Fruit fly (Drosophila melanogaster) whole organism, adult: ENCODE measurements around the gene Mpp6.
A peak's percentile ranks its signal among the peaks of the same experiment; 100 is the strongest.

Source experiments
- CG11617 ChIP-seq: fragments of 200-800 bp; sonication (Bioruptor generic); optimal IDR thresholded peaks from 2 replicates; lab custom pipeline; 2017; ENCODE audit warnings: mild to moderate bottlenecking, missing biosample characterization, missing genetic modification reagents, missing genetic modification characterization
- CG12768 ChIP-seq: fragments of 200-800 bp; sonication (Bioruptor generic); optimal IDR thresholded peaks from 2 replicates; lab custom pipeline; 2017; ENCODE audit warnings: missing biosample characterization, missing genetic modification characterization, mild to moderate bottlenecking, moderate library complexity, missing genetic modification reagents
- CG14711 ChIP-seq: fragments of 200-800 bp; sonication (Bioruptor generic); optimal IDR thresholded peaks from 2 replicates; lab custom pipeline; 2018; ENCODE audit warnings: missing biosample characterization, mild to moderate bottlenecking, missing genetic modification characterization, moderate library complexity
- CG1620 ChIP-seq: fragments of 200-800 bp; sonication (Bioruptor generic); optimal IDR thresholded peaks from 2 replicates; lab custom pipeline; 2016; ENCODE audit warnings: missing biosample characterization, missing genetic modification characterization
- CG33017 ChIP-seq: fragments of 200-800 bp; sonication (Bioruptor generic); optimal IDR thresholded peaks from 2 replicates; lab custom pipeline; 2018; ENCODE audit warnings: missing biosample characterization, mild to moderate bottlenecking, missing genetic modification characterization, moderate library complexity
- CG5204 ChIP-seq: fragments of 200-800 bp; sonication (Bioruptor generic); optimal IDR thresholded peaks from 2 replicates; lab custom pipeline; 2016; ENCODE audit warnings: missing biosample characterization, missing genetic modification characterization
- CG7045 ChIP-seq: fragments of 200-800 bp; sonication (Bioruptor generic); optimal IDR thresholded peaks from 2 replicates; lab custom pipeline; 2017; ENCODE audit warnings: missing biosample characterization, mild to moderate bottlenecking, missing genetic modification characterization
- CG7101 ChIP-seq: fragments of 200-800 bp; sonication (Bioruptor generic); optimal IDR thresholded peaks from 2 replicates; lab custom pipeline; 2018; ENCODE audit warnings: missing biosample characterization, mild to moderate bottlenecking, missing genetic modification characterization, moderate library complexity
- Clk ChIP-seq: fragments of 200-800 bp; sonication (Bioruptor generic); optimal IDR thresholded peaks from 2 replicates; lab custom pipeline; 2017; ENCODE audit warnings: missing biosample characterization, missing genetic modification characterization
- Crg-1 ChIP-seq: fragments of 200-800 bp; sonication (Bioruptor generic); optimal IDR thresholded peaks from 2 replicates; lab custom pipeline; 2016; ENCODE audit warnings: missing biosample characterization, missing genetic modification characterization
- Hr96 ChIP-seq: fragments of 200-800 bp; sonication (Bioruptor generic); optimal IDR thresholded peaks from 2 replicates; lab custom pipeline; 2016; ENCODE audit warnings: missing biosample characterization, missing genetic modification characterization
- Mnt ChIP-seq: fragments of 200-800 bp; sonication (Bioruptor generic); optimal IDR thresholded peaks from 2 replicates; lab custom pipeline; 2016; ENCODE audit warnings: missing biosample characterization, mild to moderate bottlenecking, missing genetic modification characterization
- bab1 ChIP-seq: fragments of 200-800 bp; sonication (Bioruptor generic); optimal IDR thresholded peaks from 3 replicates; lab custom pipeline; 2019; ENCODE audit warnings: missing biosample characterization, mild to moderate bottlenecking, missing genetic modification characterization, moderate library complexity
- cic ChIP-seq: fragments of 200-800 bp; sonication (Bioruptor generic); optimal IDR thresholded peaks from 2 replicates; lab custom pipeline; 2017; ENCODE audit warnings: missing biosample characterization, mild to moderate bottlenecking, missing genetic modification characterization, moderate library complexity
- cnc ChIP-seq, 2 experiments: fragments of >200 bp; optimal IDR thresholded peaks; 2 replicates each; lab custom pipeline; 2017
- kay ChIP-seq: fragments of 200-800 bp; sonication (Bioruptor generic); peaks from one replicate; lab custom pipeline; 2016; ENCODE audit warnings: missing biosample characterization, missing genetic modification characterization, borderline replicate concordance
- ovo ChIP-seq: fragments of 200-800 bp; sonication (Bioruptor generic); optimal IDR thresholded peaks from 2 replicates; lab custom pipeline; 2016; ENCODE audit warnings: missing biosample characterization, missing genetic modification characterization
- pad ChIP-seq: fragments of 200-800 bp; sonication (Bioruptor generic); optimal IDR thresholded peaks from 3 replicates; lab custom pipeline; 2017; ENCODE audit warnings: missing biosample characterization, missing genetic modification characterization, mild to moderate bottlenecking, moderate library complexity, missing genetic modification reagents
- tj ChIP-seq: fragments of 200-800 bp; sonication (Bioruptor generic); optimal IDR thresholded peaks from 3 replicates; lab custom pipeline; 2017; ENCODE audit warnings: missing biosample characterization, mild to moderate bottlenecking, missing genetic modification characterization, moderate library complexity
- toe ChIP-seq: fragments of 200-800 bp; sonication (Bioruptor generic); optimal IDR thresholded peaks from 2 replicates; lab custom pipeline; 2016; ENCODE audit warnings: missing biosample characterization, missing genetic modification characterization

The Mpp6 gene

DNA sequence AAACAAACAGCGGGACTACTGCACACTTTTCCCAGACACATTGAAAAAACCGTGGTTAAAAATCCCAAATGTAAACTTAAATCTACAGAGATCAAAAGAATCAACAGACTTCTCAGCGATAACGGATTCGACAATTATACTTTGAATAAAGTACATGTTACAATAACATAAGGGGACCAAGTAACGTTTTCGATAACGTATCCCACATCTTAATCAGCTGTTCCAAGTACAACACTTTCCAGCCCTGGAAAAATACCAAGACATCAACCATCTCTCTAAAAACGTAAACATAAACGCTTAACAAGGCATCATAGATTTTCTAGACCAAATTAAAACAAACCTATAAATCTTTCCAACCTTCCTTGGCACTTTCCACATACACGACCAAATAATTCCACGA, 2.2 kb upstream of the Mpp6 start:
- TF ChIP-seq bab1 (GFP tag; lab: Kevin White, UChicago): peak; percentile 22
- no peak for TF ChIP-seq Hr96

DNA sequence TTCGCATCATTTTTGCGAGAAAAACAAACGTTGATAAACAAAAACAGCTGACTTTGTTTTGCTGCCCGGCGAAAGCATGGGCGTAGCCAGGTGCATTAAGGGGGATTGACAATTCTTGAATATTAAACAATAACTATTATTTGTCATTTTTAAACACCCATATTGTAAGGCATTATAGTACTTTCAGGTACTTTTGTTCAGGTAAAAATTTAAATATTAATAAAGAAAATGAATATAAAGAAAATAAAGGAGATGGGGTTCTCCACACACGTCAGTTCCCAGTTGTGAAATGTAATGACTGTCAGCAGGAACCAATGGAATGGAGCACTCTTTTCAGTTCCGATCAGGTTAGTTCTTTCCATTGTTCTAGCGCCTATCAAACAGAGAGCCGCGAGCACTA, 2.5 kb downstream of the Mpp6 start, which contains the start of the genes Coq3 and Pld3:
Coq3 (minus strand) TSS at position 58 of the 400 bp plus-strand sequence.
Pld3 (plus strand) TSS at position 294 of the 400 bp plus-strand sequence.
- TF ChIP-seq CG14711 (tag; lab: Kevin White, UChicago): peak; percentile 89
- TF ChIP-seq CG5204: no peak
- peak; percentile 92 for TF ChIP-seq Mnt (GFP tag; lab: Kevin White, UChicago)
- TF ChIP-seq CG7045 (GFP tag; lab: Kevin White, UChicago): peak; percentile 90
- peak; percentile 95 for TF ChIP-seq bab1 (GFP tag; lab: Kevin White, UChicago)
- TF ChIP-seq cnc (optimal IDR thresholded peaks at IDR 0.05; lab: Kevin White, UChicago): no peak
- TF ChIP-seq ovo (GFP tag; lab: Kevin White, UChicago): peak; percentile 77
- TF ChIP-seq CG1620: peak; percentile 91
- TF ChIP-seq CG12768 (GFP tag; lab: Kevin White, UChicago): peak; percentile 94
- peak; percentile 89 for TF ChIP-seq tj (GFP tag; lab: Kevin White, UChicago)
- no peak for TF ChIP-seq kay (GFP tag; lab: Kevin White, UChicago)
- peak; percentile 73 for TF ChIP-seq cic (GFP tag; lab: Kevin White, UChicago)
- TF ChIP-seq CG7101 (tag; lab: Kevin White, UChicago): peak; percentile 96
- peak; percentile 83 for TF ChIP-seq Clk
- TF ChIP-seq CG11617 (GFP tag; lab: Kevin White, UChicago): peak; percentile 96
- peak; percentile 94 for TF ChIP-seq CG33017 (tag; lab: Kevin White, UChicago)
- peak; percentile 87 for TF ChIP-seq Crg-1 (GFP tag; lab: Kevin White, UChicago)
- TF ChIP-seq toe (GFP tag; lab: Kevin White, UChicago): peak; percentile 88
- no peak for TF ChIP-seq Hr96
- peak; percentile 85 for TF ChIP-seq pad (GFP tag; lab: Kevin White, UChicago)

- TF ChIP-seq CG7101 (tag; lab: Kevin White, UChicago): no peak
- TF ChIP-seq CG1620: no peak
- no peak for TF ChIP-seq toe (GFP tag; lab: Kevin White, UChicago)
- TF ChIP-seq tj (GFP tag; lab: Kevin White, UChicago): peak; percentile 61
- TF ChIP-seq ovo (GFP tag; lab: Kevin White, UChicago): no peak
- TF ChIP-seq Crg-1 (GFP tag; lab: Kevin White, UChicago): no peak
- peak; percentile 45 for TF ChIP-seq bab1 (GFP tag; lab: Kevin White, UChicago)
- no peak for TF ChIP-seq pad (GFP tag; lab: Kevin White, UChicago)
- no peak for TF ChIP-seq CG12768 (GFP tag; lab: Kevin White, UChicago)
- TF ChIP-seq CG7045 (GFP tag; lab: Kevin White, UChicago): no peak
Measured at dm6 chr2L:21162875-21163274, 6.8 kb downstream of the Mpp6 start, which contains the start of gene Nbr. Gene Nbr, minus strand, starts transcription at chr2L:21163083.

- peak; percentile 44 for TF ChIP-seq Hr96
- TF ChIP-seq CG1620: peak; percentile 57
- TF ChIP-seq CG7045 (GFP tag; lab: Kevin White, UChicago): no peak
- peak; percentile 27 for TF ChIP-seq pad (GFP tag; lab: Kevin White, UChicago)
- no peak for TF ChIP-seq cic (GFP tag; lab: Kevin White, UChicago)
- TF ChIP-seq bab1 (GFP tag; lab: Kevin White, UChicago): peak; percentile 35
- TF ChIP-seq tj (GFP tag; lab: Kevin White, UChicago): peak; percentile 51
- TF ChIP-seq cnc (optimal IDR thresholded peaks at IDR 0.05; lab: Kevin White, UChicago): no peak
- TF ChIP-seq CG7101 (tag; lab: Kevin White, UChicago): peak; percentile 29
- TF ChIP-seq Clk: no peak
- TF ChIP-seq CG11617 (GFP tag; lab: Kevin White, UChicago): peak; percentile 50
- TF ChIP-seq toe (GFP tag; lab: Kevin White, UChicago): peak; percentile 74
- TF ChIP-seq kay (GFP tag; lab: Kevin White, UChicago): no peak
- TF ChIP-seq Crg-1 (GFP tag; lab: Kevin White, UChicago): no peak
- peak; percentile 16 for TF ChIP-seq CG14711 (tag; lab: Kevin White, UChicago)
- peak; percentile 42 for TF ChIP-seq ovo (GFP tag; lab: Kevin White, UChicago)
- peak; percentile 98 for TF ChIP-seq Mnt (GFP tag; lab: Kevin White, UChicago)
- peak; percentile 58 for TF ChIP-seq CG12768 (GFP tag; lab: Kevin White, UChicago)
- no peak for TF ChIP-seq CG33017 (tag; lab: Kevin White, UChicago)
- no peak for TF ChIP-seq CG5204
Measured at dm6 chr2L:21163311-21163842, 7.3 kb downstream of the Mpp6 start, which contains the start of gene Noc2. Gene Noc2, plus strand, starts transcription at chr2L:21163641.

DNA sequence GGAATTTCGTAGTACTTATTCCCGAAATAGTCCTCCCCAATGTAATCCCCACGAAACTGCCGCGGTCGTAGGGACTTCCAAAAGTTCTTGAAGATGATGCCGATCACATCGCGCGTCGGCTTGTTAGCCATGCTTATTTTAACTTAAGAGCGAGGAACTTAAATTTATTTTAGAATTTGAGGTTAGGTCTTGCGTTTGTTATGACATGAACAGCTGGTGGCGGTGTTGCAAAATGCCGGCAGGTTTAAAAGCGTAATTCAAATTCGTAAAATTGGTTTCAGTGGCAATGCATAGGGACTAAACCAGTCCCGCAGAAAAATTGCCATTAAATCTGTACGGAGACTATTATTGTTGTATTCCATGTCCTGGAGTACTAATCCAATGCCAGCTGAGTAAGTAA, 10.3 kb downstream of the Mpp6 start:
- TF ChIP-seq Mnt (GFP tag; lab: Kevin White, UChicago) (peak; percentile 72), bab1 (GFP tag; lab: Kevin White, UChicago) (peak; percentile 30), Crg-1 (GFP tag; lab: Kevin White, UChicago) (peak; percentile 27), CG7101 (tag; lab: Kevin White, UChicago) (peak; percentile 54), CG33017 (tag; lab: Kevin White, UChicago) (no peak), CG11617 (GFP tag; lab: Kevin White, UChicago) (peak; percentile 21), kay (GFP tag; lab: Kevin White, UChicago) (no peak), CG1620 (peak; percentile 37), pad (GFP tag; lab: Kevin White, UChicago) (peak; percentile 49), Hr96 (peak; percentile 12), CG14711 (tag; lab: Kevin White, UChicago) (peak; percentile 81), cic (GFP tag; lab: Kevin White, UChicago) (peak; percentile 56), CG5204 (no peak)
